Fruit fly (Drosophila melanogaster): ENCODE results near the gene Rbf.

DNA sequence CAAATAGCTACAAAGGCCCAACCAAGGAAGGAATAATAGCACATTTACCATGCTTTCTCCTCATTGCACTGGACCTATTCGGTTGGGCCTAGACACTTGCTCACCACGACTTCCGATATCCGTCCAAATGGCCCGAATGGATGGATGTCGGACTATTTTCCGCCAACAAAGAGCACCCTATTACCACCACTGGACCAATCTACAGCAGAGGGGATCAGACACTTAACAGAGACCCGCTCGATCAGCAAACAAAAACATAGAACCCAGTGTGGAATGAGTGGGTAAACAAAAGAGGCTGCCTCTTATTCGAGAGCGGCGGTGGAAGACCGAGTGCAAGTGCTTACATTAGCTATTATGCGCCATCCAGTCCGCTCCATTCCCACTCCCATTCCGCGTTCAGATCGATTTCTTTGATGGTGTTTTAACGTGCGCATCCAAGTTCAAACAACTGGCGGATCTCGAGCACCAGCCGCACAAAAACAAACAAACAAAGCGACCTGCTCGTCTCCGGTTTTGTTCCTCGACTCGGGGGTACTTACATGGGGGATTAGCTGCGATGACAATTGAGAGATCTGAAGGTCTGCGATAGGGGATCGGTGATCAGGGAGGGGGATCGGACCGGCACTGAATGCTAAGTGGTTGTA lies 32.7 kb downstream of the Rbf start:
- TF ChIP-seq CG16779 (tag; optimal IDR thresholded peaks at IDR 0.05) (no peak), Hr39 (GFP tag; optimal IDR thresholded peaks at IDR 0.05) (no peak), Hr38 (GFP tag; optimal IDR thresholded peaks at IDR 0.05) (no peak), svp (GFP tag) (no peak), CG3919 (GFP tag; optimal IDR thresholded peaks at IDR 0.05) (no peak), dsx (GFP tag; optimal IDR thresholded peaks at IDR 0.05; ENCODE audit: poor library complexity, severe bottlenecking) (no peak)
